Worm (Caenorhabditis elegans) whole organism, L3 larva: ENCODE data around the gene spp-8.

ENCODE experiments used
- R02D3.7 ChIP-seq: fragments of 150-350 bp; optimal IDR thresholded peaks from 2 replicates; lab custom pipeline; 2014; ENCODE audit warnings: missing biosample characterization, missing genetic modification characterization
- ZK546.5 ChIP-seq: sonication (generic microtip); optimal IDR thresholded peaks from 2 replicates; lab custom pipeline; 2017; ENCODE audit warnings: missing biosample characterization, missing genetic modification characterization
- aly-2 ChIP-seq: fragments of 150-350 bp; optimal IDR thresholded peaks from 2 replicates; lab custom pipeline; 2014; ENCODE audit warnings: missing biosample characterization, missing genetic modification characterization
- ama-1 ChIP-seq: fragments of 150-350 bp; optimal IDR thresholded peaks from 2 replicates; lab custom pipeline; 2018
- ceh-16 ChIP-seq: sonication (generic microtip); optimal IDR thresholded peaks from 2 replicates; lab custom pipeline; 2017; ENCODE audit warnings: missing biosample characterization, missing genetic modification characterization
- ceh-28 ChIP-seq: fragments of 150-350 bp; optimal IDR thresholded peaks from 2 replicates; lab custom pipeline; 2014; ENCODE audit warnings: missing biosample characterization, missing genetic modification reagents, missing genetic modification characterization
- ceh-82 ChIP-seq: fragments of 150-350 bp; optimal IDR thresholded peaks from 2 replicates; lab custom pipeline; 2014; ENCODE audit warnings: missing biosample characterization, missing genetic modification characterization
- ceh-9 ChIP-seq: sonication (generic microtip); optimal IDR thresholded peaks from 2 replicates; lab custom pipeline; 2018; ENCODE audit warnings: missing biosample characterization, missing genetic modification characterization
- daf-12 ChIP-seq: fragments of 150-350 bp; optimal IDR thresholded peaks from 2 replicates; lab custom pipeline; 2014; ENCODE audit warnings: missing biosample characterization, missing genetic modification reagents, missing genetic modification characterization
- egl-27 ChIP-seq: sonication (generic microtip); optimal IDR thresholded peaks from 4 replicates; lab custom pipeline; 2017; ENCODE audit warnings: missing biosample characterization, missing genetic modification reagents, missing genetic modification characterization
- egl-5 ChIP-seq: fragments of 150-350 bp; optimal IDR thresholded peaks from 2 replicates; lab custom pipeline; 2017; ENCODE audit warnings: missing biosample characterization, missing genetic modification reagents, missing genetic modification characterization, inconsistent platforms
- elt-1 ChIP-seq: fragments of 150-350 bp; optimal IDR thresholded peaks from 2 replicates; lab custom pipeline; 2014; ENCODE audit warnings: missing biosample characterization, missing genetic modification characterization
- elt-2 ChIP-seq: sonication (generic microtip); optimal IDR thresholded peaks from 2 replicates; lab custom pipeline; 2016; ENCODE audit warnings: missing genetic modification reagents, mild to moderate bottlenecking, missing genetic modification characterization, missing compliant biosample characterization
- elt-3 ChIP-seq, 3 experiments: fragments of 150-350 bp in 1 of 3; sonication (generic microtip) in 2 of 3; optimal IDR thresholded peaks; 2 replicates in 2 of 3; 4 replicates in 1 of 3; lab custom pipeline; 2014 to 2017; ENCODE audit warnings: missing biosample characterization in 3 of 3, missing genetic modification characterization in 3 of 3
- eor-1 ChIP-seq, 2 experiments: fragments of 150-350 bp; optimal IDR thresholded peaks; 2 replicates each; lab custom pipeline; 2014 to 2018; ENCODE audit warnings: missing biosample characterization in 2 of 2, missing genetic modification characterization in 2 of 2
- fkh-10 ChIP-seq: sonication (generic microtip); optimal IDR thresholded peaks from 2 replicates; lab custom pipeline; 2017; ENCODE audit warnings: missing biosample characterization, missing genetic modification reagents, missing genetic modification characterization
- fkh-2 ChIP-seq: fragments of 150-350 bp; optimal IDR thresholded peaks from 2 replicates; lab custom pipeline; 2014; ENCODE audit warnings: missing biosample characterization, missing genetic modification reagents, missing genetic modification characterization
- fos-1 ChIP-seq: fragments of 150-350 bp; optimal IDR thresholded peaks from 2 replicates; lab custom pipeline; 2014; ENCODE audit warnings: missing biosample characterization, missing genetic modification characterization
- hmg-11 ChIP-seq: sonication (generic microtip); optimal IDR thresholded peaks from 2 replicates; lab custom pipeline; 2016; ENCODE audit warnings: missing genetic modification characterization, missing compliant biosample characterization
- jun-1 ChIP-seq: fragments of 150-350 bp; optimal IDR thresholded peaks from 2 replicates; lab custom pipeline; 2014; ENCODE audit warnings: missing biosample characterization, missing genetic modification reagents, missing genetic modification characterization
- lin-15B ChIP-seq: fragments of 150-350 bp; optimal IDR thresholded peaks from 2 replicates; lab custom pipeline; 2014; ENCODE audit warnings: missing biosample characterization, missing genetic modification characterization
- lin-39 ChIP-seq: fragments of 150-350 bp; optimal IDR thresholded peaks from 2 replicates; lab custom pipeline; 2018; ENCODE audit warnings: missing biosample characterization, missing genetic modification reagents, missing genetic modification characterization
- lsy-12 ChIP-seq: sonication (generic microtip); optimal IDR thresholded peaks from 2 replicates; lab custom pipeline; 2016; ENCODE audit warnings: mild to moderate bottlenecking, missing genetic modification characterization, missing compliant biosample characterization
- mdl-1 ChIP-seq: fragments of 150-350 bp; optimal IDR thresholded peaks from 2 replicates; lab custom pipeline; 2014; ENCODE audit warnings: missing biosample characterization, missing genetic modification characterization
- mml-1 ChIP-seq: fragments of 150-350 bp; sonication (generic microtip); optimal IDR thresholded peaks from 3 replicates; lab custom pipeline; 2014; ENCODE audit warnings: missing biosample characterization, missing genetic modification characterization
- nfya-1 ChIP-seq: sonication (generic microtip); optimal IDR thresholded peaks from 2 replicates; lab custom pipeline; 2017; ENCODE audit warnings: missing genetic modification characterization, mild to moderate bottlenecking, missing compliant biosample characterization, antibody characterized with exemption, moderate library complexity; ENCODE audit not compliant: insufficient read depth
- nhr-11 ChIP-seq: fragments of 150-350 bp; optimal IDR thresholded peaks from 2 replicates; lab custom pipeline; 2014; ENCODE audit warnings: missing biosample characterization, missing genetic modification characterization
- nhr-12 ChIP-seq: fragments of 150-350 bp; optimal IDR thresholded peaks from 2 replicates; lab custom pipeline; 2014; ENCODE audit warnings: missing biosample characterization, missing genetic modification characterization
- nhr-23 ChIP-seq: fragments of 150-350 bp; optimal IDR thresholded peaks from 2 replicates; lab custom pipeline; 2014; ENCODE audit warnings: missing biosample characterization, missing genetic modification reagents, missing genetic modification characterization
- nhr-237 ChIP-seq: fragments of 150-350 bp; optimal IDR thresholded peaks from 2 replicates; lab custom pipeline; 2014; ENCODE audit warnings: missing biosample characterization, missing genetic modification characterization
- nhr-25 ChIP-seq: sonication (generic microtip); optimal IDR thresholded peaks from 2 replicates; lab custom pipeline; 2017; ENCODE audit warnings: missing biosample characterization, missing genetic modification characterization
- nhr-28 ChIP-seq: fragments of 150-350 bp; optimal IDR thresholded peaks from 2 replicates; lab custom pipeline; 2014; ENCODE audit warnings: missing biosample characterization, missing genetic modification characterization
- nhr-43 ChIP-seq: sonication (generic microtip); optimal IDR thresholded peaks from 2 replicates; lab custom pipeline; 2016; ENCODE audit warnings: mild to moderate bottlenecking, missing genetic modification characterization, missing compliant biosample characterization; ENCODE audit not compliant: poor library complexity, severe bottlenecking
- nhr-67 ChIP-seq: fragments of 150-350 bp; optimal IDR thresholded peaks from 2 replicates; lab custom pipeline; 2014; ENCODE audit warnings: missing biosample characterization, missing genetic modification characterization
- nhr-76 ChIP-seq: fragments of 150-350 bp; sonication (generic microtip); optimal IDR thresholded peaks from 5 replicates; lab custom pipeline; 2014; ENCODE audit warnings: missing biosample characterization, missing genetic modification characterization
- nhr-77 ChIP-seq: fragments of 150-350 bp; optimal IDR thresholded peaks from 2 replicates; lab custom pipeline; 2014; ENCODE audit warnings: missing biosample characterization, missing genetic modification characterization
- pha-4 ChIP-seq: fragments of 150-350 bp; optimal IDR thresholded peaks from 2 replicates; lab custom pipeline; 2014; ENCODE audit warnings: missing biosample characterization, missing genetic modification reagents, missing genetic modification characterization
- pqm-1 ChIP-seq: fragments of 150-350 bp; optimal IDR thresholded peaks from 2 replicates; lab custom pipeline; 2017; ENCODE audit warnings: missing biosample characterization, missing genetic modification characterization, inconsistent platforms
- sea-2 ChIP-seq: fragments of 150-350 bp; sonication (generic microtip); optimal IDR thresholded peaks from 4 replicates; lab custom pipeline; 2014; ENCODE audit warnings: missing biosample characterization, missing genetic modification reagents, missing genetic modification characterization
- skn-1 ChIP-seq: fragments of 150-350 bp; optimal IDR thresholded peaks from 2 replicates; lab custom pipeline; 2014; ENCODE audit warnings: missing biosample characterization, missing genetic modification characterization
- snpc-4 ChIP-seq: fragments of 150-350 bp; optimal IDR thresholded peaks from 2 replicates; lab custom pipeline; 2014; ENCODE audit warnings: missing biosample characterization, missing genetic modification characterization
- tbx-2 ChIP-seq: sonication (generic microtip); optimal IDR thresholded peaks from 2 replicates; lab custom pipeline; 2016; ENCODE audit warnings: mild to moderate bottlenecking, missing genetic modification characterization, missing compliant biosample characterization
- unc-39 ChIP-seq: sonication (generic microtip); optimal IDR thresholded peaks from 4 replicates; lab custom pipeline; 2017; ENCODE audit warnings: missing biosample characterization, missing genetic modification characterization
- unc-62 ChIP-seq: fragments of 150-350 bp; sonication (generic microtip); optimal IDR thresholded peaks from 4 replicates; lab custom pipeline; 2014; ENCODE audit warnings: missing biosample characterization, missing genetic modification reagents, missing genetic modification characterization
- zag-1 ChIP-seq: fragments of 150-350 bp; optimal IDR thresholded peaks from 2 replicates; lab custom pipeline; 2014; ENCODE audit warnings: missing biosample characterization, missing genetic modification characterization
- ztf-11 ChIP-seq: fragments of 150-350 bp; optimal IDR thresholded peaks from 2 replicates; lab custom pipeline; 2014; ENCODE audit warnings: missing biosample characterization, missing genetic modification characterization
- ztf-4 ChIP-seq: fragments of 150-350 bp; optimal IDR thresholded peaks from 2 replicates; lab custom pipeline; 2014; ENCODE audit warnings: missing biosample characterization, missing genetic modification characterization

Gene spp-8

DNA sequence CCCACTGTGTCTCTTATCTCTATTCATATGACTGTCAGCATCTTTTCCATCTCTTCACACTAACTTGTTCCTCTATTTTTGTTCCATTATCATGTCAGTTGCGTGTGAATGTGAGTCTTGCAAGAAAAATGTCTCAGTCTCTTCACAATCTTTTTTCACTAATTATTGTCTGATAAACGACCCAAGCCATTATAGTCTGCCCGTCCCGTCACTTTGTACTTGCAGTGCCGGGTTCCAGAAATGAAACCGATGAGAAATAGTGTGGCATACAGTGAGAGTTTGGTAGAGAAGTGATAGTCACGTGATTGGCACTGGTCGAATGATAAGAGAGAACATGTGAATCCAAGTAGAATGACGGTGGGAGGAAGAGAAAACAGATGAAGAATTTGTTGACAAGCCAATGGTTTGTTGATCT lies 46.1 kb downstream of the spp-8 start (continued):
- no peak for TF ChIP-seq ceh-16 (tag; lab: Kevin White, UChicago)
- TF ChIP-seq zag-1 (tag; lab: Kevin White, UChicago) = no peak
- no peak for TF ChIP-seq ZK546.5

DNA sequence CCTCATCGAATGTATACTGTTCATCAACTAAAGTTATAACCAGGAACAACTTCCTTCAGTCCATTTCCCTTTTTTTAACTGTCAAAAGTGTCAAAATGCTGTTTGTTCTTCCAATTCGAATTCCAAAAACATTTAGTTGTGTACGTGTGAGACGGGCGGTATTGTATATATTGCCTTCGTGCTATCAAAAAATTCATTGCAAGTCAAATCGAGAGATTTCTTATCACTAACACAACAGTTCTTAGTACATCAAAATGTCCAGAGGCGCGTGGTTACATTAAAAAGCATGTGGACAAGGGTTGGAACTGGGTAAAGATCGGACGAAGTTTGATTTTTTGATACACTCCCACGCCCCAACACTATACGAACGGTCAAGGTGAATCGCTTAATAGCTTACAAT lies 46.9 kb downstream of the spp-8 start:
- TF ChIP-seq nhr-67 (tag; lab: Kevin White, UChicago) (no peak), mml-1 (tag; lab: Kevin White, UChicago) (no peak), unc-62 (GFP tag; lab: Kevin White, UChicago) (peak; percentile 20), jun-1 (tag; lab: Kevin White, UChicago) (peak; percentile 53), aly-2 (tag; lab: Kevin White, UChicago) (no peak), skn-1 (tag; lab: Kevin White, UChicago) (no peak), sea-2 (GFP tag; lab: Kevin White, UChicago) (no peak), hmg-11 (tag; lab: Kevin White, UChicago) (no peak), nhr-43 (peak; percentile 87), fkh-10 (GFP tag; lab: Kevin White, UChicago) (no peak), daf-12 (no peak), ceh-16 (tag; lab: Kevin White, UChicago) (no peak), pqm-1 (peak; percentile 80), elt-1 (no peak), ama-1 (lab: Kevin White, UChicago) (no peak), ceh-28 (tag; lab: Kevin White, UChicago) (no peak), R02D3.7 (tag; lab: Kevin White, UChicago) (no peak), nhr-11 (tag; lab: Kevin White, UChicago) (no peak), ceh-82 (tag; lab: Kevin White, UChicago) (no peak), pha-4 (peak; percentile 51), lsy-12 (tag; lab: Kevin White, UChicago) (no peak), egl-27 (no peak), snpc-4 (no peak), ztf-11 (tag; lab: Kevin White, UChicago) (no peak), ZK546.5 (no peak), nhr-28 (tag; lab: Kevin White, UChicago) (no peak), nfya-1 (tag; lab: Kevin White, UChicago) (peak; percentile 15), nhr-77 (tag; lab: Kevin White, UChicago) (no peak), nhr-23 (tag; lab: Kevin White, UChicago) (peak; percentile 34), nhr-25 (tag; lab: Kevin White, UChicago) (peak; percentile 32), nhr-12 (tag; lab: Kevin White, UChicago) (no peak), zag-1 (tag; lab: Kevin White, UChicago) (no peak), ceh-9 (tag; lab: Kevin White, UChicago) (no peak), elt-3 (tag; optimal IDR thresholded peaks at IDR 0.05; lab: Kevin White, UChicago) (no peak), lin-39 (no peak), unc-39 (tag; lab: Kevin White, UChicago) (no peak), fos-1 (tag; lab: Kevin White, UChicago) (no peak), fkh-2 (no peak), egl-5 (tag; lab: Kevin White, UChicago) (no peak), elt-2 (tag; lab: Kevin White, UChicago) (peak; percentile 94), lin-15B (tag; lab: Kevin White, UChicago) (no peak), eor-1 (tag; optimal IDR thresholded peaks at IDR 0.05; lab: Kevin White, UChicago) (no peak), nhr-76 (no peak), nhr-237 (tag; lab: Kevin White, UChicago) (no peak), tbx-2 (no peak), ztf-4 (tag; lab: Kevin White, UChicago) (no peak), mdl-1 (tag; lab: Kevin White, UChicago) (peak; percentile 12)
